Fruit fly (Drosophila melanogaster) whole organism, adult: ENCODE data around the gene CG32235.

ENCODE experiments used
- CG7101 ChIP-seq: fragments of 200-800 bp; sonication (Bioruptor generic); optimal IDR thresholded peaks from 2 replicates; lab custom pipeline; 2018; ENCODE audit warnings: missing biosample characterization, mild to moderate bottlenecking, missing genetic modification characterization, moderate library complexity
- cnc ChIP-seq, 2 experiments: fragments of >200 bp; optimal IDR thresholded peaks; 2 replicates each; lab custom pipeline; 2017

DNA sequence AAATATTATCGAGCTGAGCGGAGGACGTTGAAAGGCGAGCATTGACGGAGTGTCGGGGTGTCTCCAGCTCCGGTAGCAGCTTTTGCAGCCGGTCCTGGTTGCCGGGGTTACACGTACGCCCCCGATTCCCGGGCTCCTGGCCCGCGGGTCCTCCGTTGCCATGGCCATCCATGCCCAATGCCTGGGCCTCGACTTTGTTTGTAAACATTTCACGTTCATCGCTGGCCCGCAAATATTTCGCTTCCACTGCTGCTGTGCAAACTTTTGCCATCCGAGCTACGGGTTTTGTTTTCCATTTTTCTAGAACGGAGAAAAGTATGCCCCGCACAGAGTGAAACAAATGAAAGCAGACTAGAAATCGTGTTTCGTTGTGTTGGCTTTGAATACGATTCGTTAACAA lies 699 bp upstream of the CG32235 start, which contains the start of gene Dnah3:
- TF ChIP-seq CG7101 (tag; lab: Kevin White, UChicago), result no peak
- TF ChIP-seq cnc (optimal IDR thresholded peaks at IDR 0.05; lab: Kevin White, UChicago), result no peak
